Fruit fly (Drosophila melanogaster) whole organism, embryonic: ENCODE data around the gene CG12998.

Source experiments
- Atf6 ChIP-seq: fragments of 200-800 bp; sonication (Bioruptor generic); IDR thresholded peaks from 2 replicates; pipeline ENCODE4 v1.3.6; 2022; ENCODE audit warnings: missing biosample characterization, missing genetic modification characterization
- Bgb ChIP-seq: fragments of 200-800 bp; sonication (Bioruptor generic); IDR thresholded peaks from 2 replicates; pipeline ENCODE4 v1.3.6; 2022; ENCODE audit warnings: missing biosample characterization, missing genetic modification characterization; ENCODE audit not compliant: partially characterized antibody
- Blimp-1 ChIP-seq: fragments of 200-800 bp; sonication (Bioruptor generic); optimal IDR thresholded peaks from 3 replicates; lab custom pipeline; 2018; ENCODE audit warnings: missing biosample characterization, missing genetic modification characterization, mild to moderate bottlenecking, moderate library complexity, missing genetic modification reagents
- BtbVII ChIP-seq: fragments of 200-800 bp; sonication (Bioruptor generic); optimal IDR thresholded peaks from 3 replicates; lab custom pipeline; 2017; ENCODE audit warnings: missing biosample characterization, mild to moderate bottlenecking, missing genetic modification characterization
- CG10274 ChIP-seq: fragments of 200-800 bp; sonication (Bioruptor generic); optimal IDR thresholded peaks from 3 replicates; lab custom pipeline; 2017; ENCODE audit warnings: missing biosample characterization, mild to moderate bottlenecking, missing genetic modification characterization
- CG10366 ChIP-seq: fragments of 200-800 bp; sonication (Bioruptor generic); IDR thresholded peaks from 2 replicates; pipeline ENCODE4 v1.3.6; 2022; ENCODE audit warnings: missing biosample characterization, missing genetic modification characterization
- CG10979 ChIP-seq: fragments of 200-800 bp; sonication (Bioruptor generic); optimal IDR thresholded peaks from 2 replicates; lab custom pipeline; 2018; ENCODE audit warnings: missing biosample characterization, mild to moderate bottlenecking, missing genetic modification characterization, moderate library complexity
- CG12236 ChIP-seq: fragments of 200-800 bp; sonication (Bioruptor generic); optimal IDR thresholded peaks from 2 replicates; lab custom pipeline; 2016; ENCODE audit warnings: missing biosample characterization, missing genetic modification characterization
- CG12659 ChIP-seq: fragments of 200-800 bp; sonication (Bioruptor generic); optimal IDR thresholded peaks from 3 replicates; lab custom pipeline; 2017; ENCODE audit warnings: mild to moderate bottlenecking, missing biosample characterization, missing genetic modification reagents, missing genetic modification characterization
- CG13287 ChIP-seq: fragments of 200-800 bp; sonication (Bioruptor generic); IDR thresholded peaks from 2 replicates; pipeline ENCODE4 v1.3.6; 2022; ENCODE audit warnings: missing biosample characterization, missing genetic modification characterization; ENCODE audit not compliant: partially characterized antibody
- CG14710 ChIP-seq: fragments of 200-800 bp; sonication (Bioruptor generic); optimal IDR thresholded peaks from 3 replicates; lab custom pipeline; 2019; ENCODE audit warnings: missing biosample characterization, mild to moderate bottlenecking, missing genetic modification characterization, moderate library complexity
- CG14860 ChIP-seq: fragments of 200-800 bp; sonication (Bioruptor generic); IDR thresholded peaks from 3 replicates; pipeline ENCODE4 v1.3.6; 2022; ENCODE audit warnings: missing biosample characterization, missing genetic modification characterization; ENCODE audit not compliant: partially characterized antibody
- CG15514 ChIP-seq: fragments of 200-800 bp; sonication (Bioruptor generic); optimal IDR thresholded peaks from 3 replicates; lab custom pipeline; 2017; ENCODE audit warnings: missing biosample characterization, missing genetic modification characterization, mild to moderate bottlenecking, moderate library complexity, missing genetic modification reagents
- CG17186 ChIP-seq: fragments of 200-800 bp; sonication (Bioruptor generic); optimal IDR thresholded peaks from 3 replicates; lab custom pipeline; 2017; ENCODE audit warnings: missing biosample characterization, missing genetic modification reagents, missing genetic modification characterization
- CG2712 ChIP-seq: fragments of 200-800 bp; optimal IDR thresholded peaks from 3 replicates; lab custom pipeline; 2019; ENCODE audit warnings: missing biosample characterization, mild to moderate bottlenecking, missing genetic modification characterization, moderate library complexity
- CG30403 ChIP-seq: fragments of 200-800 bp; sonication (Bioruptor generic); optimal IDR thresholded peaks from 3 replicates; lab custom pipeline; 2016; ENCODE audit warnings: missing biosample characterization, missing genetic modification characterization
- CG32772 ChIP-seq: fragments of 200-800 bp; sonication (Bioruptor generic); IDR thresholded peaks from 2 replicates; pipeline ENCODE4 v1.3.6; 2022; ENCODE audit warnings: missing biosample characterization, missing genetic modification characterization
- CG33213 ChIP-seq: fragments of 200-800 bp; sonication (Bioruptor generic); optimal IDR thresholded peaks from 3 replicates; lab custom pipeline; 2016; ENCODE audit warnings: missing biosample characterization, missing genetic modification characterization
- CG3838 ChIP-seq: fragments of 200-800 bp; sonication (Bioruptor generic); optimal IDR thresholded peaks from 3 replicates; lab custom pipeline; 2016; ENCODE audit warnings: missing biosample characterization, missing genetic modification characterization
- CG4730 ChIP-seq: fragments of 200-800 bp; sonication (Bioruptor generic); IDR thresholded peaks from 2 replicates; pipeline ENCODE4 v1.3.6; 2022; ENCODE audit warnings: missing biosample characterization, missing genetic modification characterization
- CG5953 ChIP-seq: fragments of 200-800 bp; sonication (Bioruptor generic); IDR thresholded peaks from 2 replicates; pipeline ENCODE4 v1.3.6; 2022; ENCODE audit warnings: missing biosample characterization, missing genetic modification characterization
- CG6854 ChIP-seq: fragments of 200-800 bp; sonication (Bioruptor generic); optimal IDR thresholded peaks from 3 replicates; lab custom pipeline; 2017; ENCODE audit warnings: missing biosample characterization, mild to moderate bottlenecking, missing genetic modification characterization
- CG8944 ChIP-seq: fragments of 200-800 bp; sonication (Bioruptor generic); optimal IDR thresholded peaks from 3 replicates; lab custom pipeline; 2016; ENCODE audit warnings: missing biosample characterization, missing genetic modification characterization
- CHES-1-like ChIP-seq: fragments of 200-800 bp; sonication (Bioruptor generic); optimal IDR thresholded peaks from 2 replicates; lab custom pipeline; 2016; ENCODE audit warnings: missing biosample characterization, missing genetic modification characterization
- CoRest ChIP-seq: fragments of 200-800 bp; sonication (Bioruptor generic); optimal IDR thresholded peaks from 3 replicates; lab custom pipeline; 2018; ENCODE audit warnings: missing biosample characterization, mild to moderate bottlenecking, missing genetic modification characterization, moderate library complexity
- Drgx ChIP-seq: fragments of 200-800 bp; sonication (Bioruptor generic); IDR thresholded peaks from 2 replicates; pipeline ENCODE4 v1.3.6; 2022; ENCODE audit warnings: missing biosample characterization, missing genetic modification characterization
- Ets65A ChIP-seq: fragments of 200-800 bp; sonication (Bioruptor generic); peaks from one replicate; lab custom pipeline; 2016; ENCODE audit warnings: missing biosample characterization, missing genetic modification characterization
- HHEX ChIP-seq: fragments of 200-800 bp; sonication (Bioruptor generic); optimal IDR thresholded peaks from 3 replicates; lab custom pipeline; 2017; ENCODE audit warnings: missing biosample characterization, mild to moderate bottlenecking, missing genetic modification characterization, missing genetic modification reagents
- HLH4C ChIP-seq: fragments of 200-800 bp; sonication (Bioruptor generic); IDR thresholded peaks from 3 replicates; pipeline ENCODE4 v1.3.6; 2022; ENCODE audit warnings: missing biosample characterization, missing genetic modification characterization; ENCODE audit not compliant: partially characterized antibody
- Hey ChIP-seq: fragments of 200-800 bp; sonication (Bioruptor generic); optimal IDR thresholded peaks from 3 replicates; lab custom pipeline; 2018; ENCODE audit warnings: missing biosample characterization, mild to moderate bottlenecking, missing genetic modification characterization
- Hsf ChIP-seq: fragments of 200-800 bp; sonication (Bioruptor generic); optimal IDR thresholded peaks from 3 replicates; lab custom pipeline; 2016; ENCODE audit warnings: missing biosample characterization, missing genetic modification characterization
- Lhr ChIP-seq: fragments of 200-800 bp; sonication (Bioruptor generic); optimal IDR thresholded peaks from 3 replicates; lab custom pipeline; 2017; ENCODE audit warnings: mild to moderate bottlenecking, missing biosample characterization, missing genetic modification reagents, missing genetic modification characterization
- MBD-R2 ChIP-seq: fragments of 200-800 bp; sonication (Bioruptor generic); IDR thresholded peaks from 2 replicates; pipeline ENCODE4 v1.3.6; 2022; ENCODE audit warnings: missing biosample characterization, missing genetic modification characterization
- Mad ChIP-seq: fragments of 200-800 bp; sonication (Bioruptor generic); optimal IDR thresholded peaks from 2 replicates; lab custom pipeline; 2016; ENCODE audit warnings: missing biosample characterization, missing genetic modification characterization
- Nf-YA ChIP-seq: fragments of 200-800 bp; sonication (Bioruptor generic); IDR thresholded peaks from 2 replicates; pipeline ENCODE4 v1.3.6; 2022; ENCODE audit warnings: missing biosample characterization, missing genetic modification characterization
- Poxn ChIP-seq: fragments of 200-800 bp; sonication (Bioruptor generic); IDR thresholded peaks from 2 replicates; pipeline ENCODE4 v1.3.6; 2022; ENCODE audit warnings: missing biosample characterization, missing genetic modification characterization
- Sox102F ChIP-seq: fragments of 200-800 bp; sonication (Bioruptor generic); optimal IDR thresholded peaks from 2 replicates; lab custom pipeline; 2018; ENCODE audit warnings: missing biosample characterization, mild to moderate bottlenecking, missing genetic modification characterization, moderate library complexity
- Sry-δ ChIP-seq: fragments of 200-800 bp; sonication (Bioruptor generic); optimal IDR thresholded peaks from 2 replicates; lab custom pipeline; 2016; ENCODE audit warnings: missing biosample characterization, missing genetic modification characterization
- TFAM ChIP-seq: fragments of 200-800 bp; sonication (Bioruptor generic); optimal IDR thresholded peaks from 2 replicates; lab custom pipeline; 2017; ENCODE audit warnings: missing biosample characterization, missing genetic modification characterization, inconsistent platforms
- al ChIP-seq: fragments of 200-800 bp; sonication (Bioruptor generic); IDR thresholded peaks from 2 replicates; pipeline ENCODE4 v1.3.6; 2022; ENCODE audit warnings: missing biosample characterization, missing genetic modification characterization
- cas ChIP-seq: fragments of 200-800 bp; sonication (Bioruptor generic); IDR thresholded peaks from 2 replicates; pipeline ENCODE4 v1.3.6; 2022; ENCODE audit warnings: missing biosample characterization, missing genetic modification characterization
- disco-r ChIP-seq: fragments of 200-800 bp; sonication (Bioruptor generic); optimal IDR thresholded peaks from 2 replicates; lab custom pipeline; 2016; ENCODE audit warnings: missing biosample characterization, missing genetic modification characterization
- ewg ChIP-seq: fragments of 200-800 bp; sonication (Bioruptor generic); optimal IDR thresholded peaks from 3 replicates; lab custom pipeline; 2017; ENCODE audit warnings: mild to moderate bottlenecking, missing biosample characterization, missing genetic modification reagents, missing genetic modification characterization
- fru ChIP-seq: fragments of >200 bp; optimal IDR thresholded peaks from 2 replicates; lab custom pipeline; 2017
- gfzf ChIP-seq: fragments of 200-800 bp; sonication (Bioruptor generic); optimal IDR thresholded peaks from 2 replicates; lab custom pipeline; 2016; ENCODE audit warnings: missing biosample characterization, mild to moderate bottlenecking, missing genetic modification characterization, moderate library complexity
- gsb-n ChIP-seq: fragments of 200-800 bp; sonication (Bioruptor generic); optimal IDR thresholded peaks from 3 replicates; lab custom pipeline; 2018; ENCODE audit warnings: missing biosample characterization, mild to moderate bottlenecking, missing genetic modification characterization
- kni ChIP-seq: fragments of 200-800 bp; sonication (Bioruptor generic); optimal IDR thresholded peaks from 3 replicates; lab custom pipeline; 2017; ENCODE audit warnings: mild to moderate bottlenecking, missing biosample characterization, missing genetic modification reagents, missing genetic modification characterization
- lola ChIP-seq, 3 experiments: fragments of >200 bp in 2 of 3; fragments of 200-800 bp in 1 of 3; sonication (Bioruptor generic) in 1 of 3; optimal IDR thresholded peaks; 2 replicates each; lab custom pipeline; 2017 to 2019; ENCODE audit warnings: missing biosample characterization in 3 of 3, missing genetic modification characterization in 3 of 3, mild to moderate bottlenecking in 1 of 3, moderate library complexity in 1 of 3
- sna ChIP-seq: fragments of 200-800 bp; sonication (Bioruptor generic); IDR thresholded peaks from 2 replicates; pipeline ENCODE4 v1.3.6; 2022; ENCODE audit warnings: missing biosample characterization, missing genetic modification characterization; ENCODE audit not compliant: partially characterized antibody
- trem ChIP-seq: fragments of 200-800 bp; optimal IDR thresholded peaks from 3 replicates; lab custom pipeline; 2019; ENCODE audit warnings: missing biosample characterization, mild to moderate bottlenecking, missing genetic modification characterization, moderate library complexity
- vnd ChIP-seq: fragments of 200-800 bp; sonication (Bioruptor generic); IDR thresholded peaks from 3 replicates; pipeline ENCODE4 v1.3.6; 2022; ENCODE audit warnings: missing biosample characterization, missing genetic modification characterization; ENCODE audit not compliant: partially characterized antibody

The CG12998 gene

dm6 chrX:17249326-17249725 is 30.9 kb downstream of the CG12998 start, which contains the start of gene CG8675 (continued):
- TF ChIP-seq CG10366 (GFP tag; lab: Robert Waterston, UW): no peak
- TF ChIP-seq CG12659 (GFP tag; lab: Kevin White, UChicago): peak; percentile 2
- no peak for TF ChIP-seq CG12236 (GFP tag; lab: Kevin White, UChicago)
- TF ChIP-seq Sox102F (GFP tag; lab: Kevin White, UChicago): no peak
- TF ChIP-seq CG2712: peak; percentile 16
- peak; percentile 18 for TF ChIP-seq Hey (tag; lab: Kevin White, UChicago)
- TF ChIP-seq al (GFP tag; lab: Robert Waterston, UW): no peak
- 0 out of 3 replicates have a peak, but pooled peaks have one; percentile 43 for TF ChIP-seq HLH4C (GFP tag; lab: Robert Waterston, UW)
- peak; percentile 32 for TF ChIP-seq CG6854 (GFP tag; lab: Kevin White, UChicago)
- peak; percentile 33 for TF ChIP-seq CoRest (tag; lab: Kevin White, UChicago)
- TF ChIP-seq Ets65A (GFP tag; lab: Kevin White, UChicago): no peak
- no peak for TF ChIP-seq CG3838 (GFP tag; lab: Kevin White, UChicago)
- TF ChIP-seq Blimp-1 (GFP tag; lab: Kevin White, UChicago): no peak
- no peak for TF ChIP-seq CG30403
- no peak for TF ChIP-seq vnd
- no peak for TF ChIP-seq CHES-1-like (GFP tag; lab: Kevin White, UChicago)
- TF ChIP-seq CG14710 (tag; lab: Kevin White, UChicago): peak; percentile 32
- TF ChIP-seq CG32772 (GFP tag; lab: Robert Waterston, UW): no peak
- no peak for TF ChIP-seq CG4730 (GFP tag; lab: Robert Waterston, UW)
- TF ChIP-seq Atf6: no peak
- TF ChIP-seq CG8944 (GFP tag; lab: Kevin White, UChicago): no peak
- TF ChIP-seq cas (GFP tag; lab: Robert Waterston, UW): no peak
- peak; percentile 14 for TF ChIP-seq Sry-δ
- TF ChIP-seq CG17186 (GFP tag; lab: Kevin White, UChicago): peak; percentile 17
- no peak for TF ChIP-seq CG10979 (tag; lab: Kevin White, UChicago)
- TF ChIP-seq CG33213: peak; percentile 18
- TF ChIP-seq Drgx (GFP tag; lab: Robert Waterston, UW): no peak
- TF ChIP-seq Nf-YA (GFP tag; lab: Robert Waterston, UW): no peak
- peak; percentile 4 for TF ChIP-seq trem
- peak; percentile 85 for TF ChIP-seq ewg (GFP tag; lab: Kevin White, UChicago)
- no peak for TF ChIP-seq Mad (GFP tag; lab: Kevin White, UChicago)
- no peak for TF ChIP-seq sna
- TF ChIP-seq Poxn: no peak
- TF ChIP-seq TFAM (GFP tag; lab: Kevin White, UChicago): no peak
- no peak for TF ChIP-seq gsb-n (tag; lab: Kevin White, UChicago)
- TF ChIP-seq CG14860: no peak
- TF ChIP-seq kni: no peak
- TF ChIP-seq lola (GFP tag; optimal IDR thresholded peaks at IDR 0.05; lab: Kevin White, UChicago): no peak
- peak; percentile 24; the same call in 1 of the 2 replicates for TF ChIP-seq CG13287 (GFP tag; lab: Robert Waterston, UW)
- no peak for TF ChIP-seq BtbVII (GFP tag; lab: Kevin White, UChicago)
- TF ChIP-seq disco-r (GFP tag; lab: Kevin White, UChicago): no peak
- peak; percentile 92 for TF ChIP-seq gfzf
- no peak for TF ChIP-seq CG10274 (GFP tag; lab: Kevin White, UChicago)
- no peak for TF ChIP-seq Hsf (GFP tag; lab: Kevin White, UChicago)
- no peak for TF ChIP-seq HHEX
- no peak for TF ChIP-seq CG5953 (GFP tag; lab: Robert Waterston, UW)
- peak; percentile 26 for TF ChIP-seq CG15514
- 0 out of 2 replicates have a peak, but pooled peaks have one; percentile 27 for TF ChIP-seq Bgb
- peak; percentile 67 for TF ChIP-seq Lhr (GFP tag; lab: Kevin White, UChicago)
- TF ChIP-seq fru (lab: Kevin White, UChicago): no peak
- peak; percentile 73 for TF ChIP-seq MBD-R2 (GFP tag; lab: Robert Waterston, UW)
